In the genomic region with DNA sequence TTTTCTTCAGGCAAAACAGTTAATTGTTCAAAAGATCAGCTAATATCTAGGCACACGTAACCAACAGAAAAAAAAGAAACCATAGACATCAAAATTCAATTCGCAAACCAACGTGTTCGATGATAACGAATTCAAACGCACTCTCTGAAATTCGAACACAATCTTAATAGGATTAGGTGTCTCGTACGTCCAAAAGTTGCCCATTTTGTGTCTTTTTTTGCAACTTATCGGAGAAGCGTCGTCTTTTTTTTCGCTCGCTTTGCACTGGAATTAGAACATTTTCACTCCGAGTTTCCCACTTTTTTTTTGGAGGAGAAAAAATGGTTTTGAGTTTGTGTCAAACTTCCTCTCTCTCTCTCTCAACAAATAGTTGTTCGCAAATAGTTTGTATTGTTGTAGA, we compare ENCODE assay signal across 3 worm cellular contexts.
TF ChIP-seq lines count a peak whose summit lies in the region.

No protein-coding gene starts in this region.

TF ChIP-seq in whole organism, L3 larva, 47 proteins besides CTCF, POLR2A, EP300 and RAD21:
- TF ChIP-seq elt-2 (tag; optimal IDR thresholded peaks at IDR 0.05; lab: Kevin White, UChicago) (peak; percentile 37), pha-4 (tag; optimal IDR thresholded peaks at IDR 0.05; lab: Kevin White, UChicago) (peak; percentile 50), egl-27 (tag; optimal IDR thresholded peaks at IDR 0.05; lab: Kevin White, UChicago) (no peak)

TF ChIP-seq in whole organism, L4 larva, 104 proteins besides CTCF, POLR2A, EP300 and RAD21:
- TF ChIP-seq T20F7.1 (GFP tag; optimal IDR thresholded peaks at IDR 0.05; lab: Kevin White, UChicago) (no peak), dmd-6 (GFP tag; IDR thresholded peaks at IDR 0.05; lab: Robert Waterston, UW) (peak; percentile 69)
TF ChIP-seq in whole organism, L4 larva: peak in this region for 1.

TF ChIP-seq in whole organism, young adult, 124 proteins besides CTCF, POLR2A, EP300 and RAD21:
- TF ChIP-seq nhr-80 (tag; optimal IDR thresholded peaks at IDR 0.05; lab: Kevin White, UChicago) (peak; percentile 73), egl-44 (GFP tag; IDR thresholded peaks at IDR 0.05; lab: Robert Waterston, UW) (no peak), snpc-1.1 (tag; optimal IDR thresholded peaks at IDR 0.05; lab: Kevin White, UChicago; ENCODE audit: insufficient read depth) (no peak)
